Fruit fly (Drosophila melanogaster) S2 (cell line): ENCODE data around the gene Gmap.

Source experiments
- CG8478 ChIP-seq: fragments of >200 bp; optimal IDR thresholded peaks from 2 replicates; lab custom pipeline; 2018
- CTCF ChIP-seq, 2 experiments: fragments of >200 bp; optimal IDR thresholded peaks; 2 replicates each; lab custom pipeline; 2018

dm6 chrX:15441245-15441644, 45.5 kb upstream of the Gmap start, which contains the start of gene Cngl:
- TF ChIP-seq CG8478 (lab: Kevin White, UChicago) (no peak), CTCF (optimal IDR thresholded peaks at IDR 0.05; lab: Kevin White, UChicago) (no peak)
